Worm (Caenorhabditis elegans): Measurements from ENCODE around the gene C56G2.15.
A peak's percentile ranks its signal among the peaks of the same experiment; 100 is the strongest.

C56G2.15 gene

DNA sequence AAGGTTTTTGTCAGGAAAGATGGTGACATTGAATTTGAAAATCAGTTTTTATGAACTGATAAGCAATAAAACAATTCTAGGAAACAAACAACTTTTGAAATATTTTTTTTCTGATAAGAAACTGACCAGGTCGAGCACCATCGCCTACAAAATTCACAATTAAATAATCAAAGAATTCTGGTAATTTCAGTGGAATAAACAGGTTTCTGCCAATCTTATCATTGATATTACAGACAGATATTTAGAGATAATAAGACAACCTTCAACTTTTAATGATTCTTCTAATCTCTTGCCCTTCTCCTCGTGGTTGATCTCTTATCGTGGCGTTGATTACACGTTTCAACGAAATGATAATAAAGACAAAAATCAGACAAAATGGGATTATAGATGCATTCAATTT is 28.7 kb upstream of the C56G2.15 start (continued):
- no peak for TF ChIP-seq nhr-237 (tag; optimal IDR thresholded peaks at IDR 0.05)
- no peak for TF ChIP-seq nhr-6 (tag; optimal IDR thresholded peaks at IDR 0.05)
- TF ChIP-seq arid-1 (GFP tag; conservative IDR thresholded peaks at IDR 0.05) = no peak
- TF ChIP-seq cey-2 (tag; optimal IDR thresholded peaks at IDR 0.05; ENCODE audit: borderline replicate concordance, insufficient read depth) = peak; percentile 20
- TF ChIP-seq egl-27 (tag; optimal IDR thresholded peaks at IDR 0.05) = no peak
- no peak for TF ChIP-seq T20F7.1 (GFP tag; optimal IDR thresholded peaks at IDR 0.05)
- TF ChIP-seq dve-1 (tag; optimal IDR thresholded peaks at IDR 0.05; ENCODE audit: insufficient read depth) = peak; percentile 78
- TF ChIP-seq ceh-20 (GFP tag; IDR thresholded peaks at IDR 0.05) = peak; percentile 34; the same call in 1 of the 2 replicates
- TF ChIP-seq dpl-1 (GFP tag; optimal IDR thresholded peaks at IDR 0.05) = no peak
- peak; percentile 59 for TF ChIP-seq nhr-28 (tag; optimal IDR thresholded peaks at IDR 0.05)
- no peak for TF ChIP-seq spr-1 (tag; optimal IDR thresholded peaks at IDR 0.05)
- TF ChIP-seq lin-29 (GFP tag; IDR thresholded peaks at IDR 0.05) = no peak
- TF ChIP-seq nhr-77 (tag; optimal IDR thresholded peaks at IDR 0.05) = peak; percentile 31
- TF ChIP-seq mxl-3 (GFP tag; optimal IDR thresholded peaks at IDR 0.05) = peak; percentile 88
- no peak for TF ChIP-seq R02D3.7 (tag; optimal IDR thresholded peaks at IDR 0.05)
- TF ChIP-seq snpc-4 (tag; optimal IDR thresholded peaks at IDR 0.05) = no peak
- TF ChIP-seq ztf-11 (tag; optimal IDR thresholded peaks at IDR 0.05) = no peak
- TF ChIP-seq zag-1 (tag; optimal IDR thresholded peaks at IDR 0.05) = no peak
- no peak for TF ChIP-seq ceh-62 (tag; optimal IDR thresholded peaks at IDR 0.05)

DNA sequence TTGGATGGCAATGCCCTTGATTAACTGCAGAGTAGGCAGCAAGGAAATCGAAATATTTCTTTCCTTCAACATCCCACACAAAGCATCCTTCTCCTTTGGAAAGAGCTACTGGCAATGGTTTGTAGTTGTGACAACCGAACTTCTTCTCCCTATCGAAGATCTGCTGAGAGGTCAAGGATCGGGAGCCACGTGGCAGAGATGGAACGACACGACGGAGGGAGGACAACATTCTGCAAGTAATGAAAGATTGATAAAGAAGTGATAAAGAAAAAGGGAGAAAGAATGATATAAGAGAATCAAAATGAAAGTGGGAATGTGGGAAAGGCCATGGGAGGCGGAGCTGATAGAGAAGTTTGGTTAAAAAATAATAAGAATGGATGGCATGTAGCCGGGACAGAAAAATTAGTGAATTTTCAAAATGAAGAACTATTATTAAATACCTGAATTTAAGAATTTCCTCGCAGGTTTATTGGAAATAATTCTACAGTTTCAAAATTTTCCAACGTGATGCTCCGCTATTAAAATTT is 28.1 kb upstream of the C56G2.15 start, which contains the start of gene oatr-1:
Gene oatr-1 (minus strand): TSS at position 477 of the 527 bp plus-strand sequence.
- TF ChIP-seq aha-1 (tag) = peak; percentile 49
- TF ChIP-seq ctbp-1 (GFP tag; IDR thresholded peaks at IDR 0.05) = no peak
- TF ChIP-seq mxl-3 (GFP tag; optimal IDR thresholded peaks at IDR 0.05) = peak; percentile 80
- peak; percentile 25 for TF ChIP-seq hlh-11 (tag; optimal IDR thresholded peaks at IDR 0.05)
- TF ChIP-seq F10B5.3 (tag; optimal IDR thresholded peaks at IDR 0.05) = no peak
- no peak for TF ChIP-seq nhr-11 (tag; optimal IDR thresholded peaks at IDR 0.05)
- no peak for TF ChIP-seq mep-1 (tag; optimal IDR thresholded peaks at IDR 0.05)
- no peak for TF ChIP-seq lin-1 (GFP tag; IDR thresholded peaks at IDR 0.05)
- no peak for TF ChIP-seq mxl-2 (GFP tag; conservative IDR thresholded peaks at IDR 0.05)
- no peak for TF ChIP-seq daf-8 (GFP tag; IDR thresholded peaks at IDR 0.05)
- no peak for TF ChIP-seq fkh-10 (GFP tag; optimal IDR thresholded peaks at IDR 0.05)
- no peak for TF ChIP-seq lsy-2 (tag; optimal IDR thresholded peaks at IDR 0.05)
- no peak for TF ChIP-seq daf-16 (GFP tag; optimal IDR thresholded peaks at IDR 0.05)
- peak; percentile 41 for TF ChIP-seq daf-16 (tag; optimal IDR thresholded peaks at IDR 0.05)
- peak; percentile 27 for TF ChIP-seq dve-1 (tag; optimal IDR thresholded peaks at IDR 0.05; ENCODE audit: insufficient read depth)
- TF ChIP-seq nhr-28 (tag; optimal IDR thresholded peaks at IDR 0.05) = peak; percentile 48
- no peak for TF ChIP-seq madf-9 (GFP tag; conservative IDR thresholded peaks at IDR 0.05)
- peak; percentile 66 for TF ChIP-seq dmd-6 (GFP tag; IDR thresholded peaks at IDR 0.05)
- TF ChIP-seq ZK337.2 (GFP tag; IDR thresholded peaks at IDR 0.05) = no peak
- TF ChIP-seq mdl-1 (tag; optimal IDR thresholded peaks at IDR 0.05) = peak in 1 of 2 experiments; percentile 65

DNA sequence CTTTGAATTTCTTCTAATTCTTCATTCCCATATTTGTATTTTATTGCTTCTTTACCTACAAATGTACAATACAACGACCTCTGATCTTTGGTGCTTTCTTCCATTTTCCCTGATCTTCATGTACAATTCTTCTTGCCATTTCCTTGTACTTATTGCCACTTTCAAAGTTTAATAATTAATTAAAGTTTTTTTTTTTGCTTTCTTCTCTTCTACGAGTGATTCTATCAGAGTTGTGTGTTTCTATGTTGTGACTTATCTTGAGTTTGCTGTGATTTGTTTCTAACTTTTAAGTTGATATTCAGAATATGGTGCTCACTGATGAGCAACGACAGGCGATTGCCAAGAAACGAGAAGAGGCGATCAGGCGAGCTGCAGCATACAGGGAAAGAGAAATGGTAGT is 22.9 kb upstream of the C56G2.15 start, which contains the start of gene smrc-1:
Gene smrc-1 (plus strand): TSS at position 301 of the 400 bp plus-strand sequence.
- TF ChIP-seq lin-15B (tag; optimal IDR thresholded peaks at IDR 0.05) (no peak), ceh-32 (tag; optimal IDR thresholded peaks at IDR 0.05; ENCODE audit: poor library complexity) (no peak), lin-13 (GFP tag; optimal IDR thresholded peaks at IDR 0.05) (no peak), Y75B8A.6 (GFP tag; IDR thresholded peaks at IDR 0.05) (no peak), nhr-48 (tag; optimal IDR thresholded peaks at IDR 0.05) (no peak), fos-1 (tag; optimal IDR thresholded peaks at IDR 0.05) (no peak), tra-1 (GFP tag; IDR thresholded peaks at IDR 0.05) (no peak), nhr-41 (GFP tag; IDR thresholded peaks at IDR 0.05) (no peak)

Data from whole organism, L4 larva.